Worm (Caenorhabditis elegans) whole organism, L4 larva: Measurements from ENCODE around the gene fbn-1.

Experiments used
- F37D6.2 ChIP-seq: sonication (generic microtip); optimal IDR thresholded peaks from 2 replicates; lab custom pipeline; 2016; ENCODE audit warnings: mild to moderate bottlenecking, missing genetic modification characterization, missing compliant biosample characterization
- T26A8.4 ChIP-seq: fragments of 200-800 bp; sonication (Bioruptor generic); IDR thresholded peaks from 2 replicates; pipeline ENCODE4 v1.3.6; 2022; ENCODE audit warnings: missing genetic modification characterization, missing compliant biosample characterization
- Y48G9A.11 ChIP-seq: fragments of 200-800 bp; sonication (Bioruptor generic); IDR thresholded peaks from 2 replicates; pipeline ENCODE4 v1.3.6; 2022; ENCODE audit warnings: missing genetic modification reagents, missing genetic modification characterization, missing compliant biosample characterization
- Y5F2A.4 ChIP-seq: fragments of 200-800 bp; sonication (Bioruptor generic); optimal IDR thresholded peaks from 2 replicates; lab custom pipeline; 2018; ENCODE audit warnings: mild to moderate bottlenecking, missing genetic modification characterization, missing compliant biosample characterization
- aha-1 ChIP-seq: fragments of 150-350 bp; peaks from one replicate; lab custom pipeline; 2014; ENCODE audit warnings: missing biosample characterization, missing genetic modification characterization
- ama-1 ChIP-seq: fragments of 150-350 bp; optimal IDR thresholded peaks from 2 replicates; lab custom pipeline; 2014; ENCODE audit warnings: inconsistent platforms, mixed read lengths
- arid-1 ChIP-seq: fragments of 200-800 bp; sonication (Bioruptor generic); conservative IDR thresholded peaks from 2 replicates; pipeline ENCODE4 v1.3.6; 2022; ENCODE audit warnings: missing genetic modification reagents, missing genetic modification characterization, missing compliant biosample characterization
- attf-4 ChIP-seq: sonication (generic microtip); optimal IDR thresholded peaks from 3 replicates; lab custom pipeline; 2017; ENCODE audit warnings: missing biosample characterization, missing genetic modification characterization
- ceh-20 ChIP-seq: fragments of 200-800 bp; sonication (Bioruptor generic); IDR thresholded peaks from 2 replicates; pipeline ENCODE4 v1.3.6; 2022; ENCODE audit warnings: missing genetic modification reagents, missing genetic modification characterization, missing compliant biosample characterization
- ceh-32 ChIP-seq: sonication (generic microtip); optimal IDR thresholded peaks from 2 replicates; lab custom pipeline; 2016; ENCODE audit warnings: mild to moderate bottlenecking, missing genetic modification characterization, missing compliant biosample characterization; ENCODE audit not compliant: poor library complexity
- ceh-62 ChIP-seq: sonication (generic microtip); optimal IDR thresholded peaks from 2 replicates; lab custom pipeline; 2017; ENCODE audit warnings: missing biosample characterization, missing genetic modification characterization
- ces-1 ChIP-seq: fragments of 150-350 bp; sonication (generic microtip); optimal IDR thresholded peaks from 4 replicates; lab custom pipeline; 2014; ENCODE audit warnings: missing biosample characterization, missing genetic modification reagents, missing genetic modification characterization
- cey-2 ChIP-seq: sonication (generic microtip); optimal IDR thresholded peaks from 3 replicates; lab custom pipeline; 2017; ENCODE audit warnings: missing genetic modification characterization, mild to moderate bottlenecking, missing compliant biosample characterization, antibody characterized with exemption, borderline replicate concordance; ENCODE audit not compliant: insufficient read depth
- ctbp-1 ChIP-seq: fragments of 200-800 bp; sonication (Bioruptor generic); IDR thresholded peaks from 2 replicates; pipeline ENCODE4 v1.3.6; 2022; ENCODE audit warnings: missing genetic modification reagents, missing genetic modification characterization, missing compliant biosample characterization
- daf-16 ChIP-seq, 3 experiments: sonication (generic microtip); optimal IDR thresholded peaks; 2 replicates each; lab custom pipeline; 2016 to 2017; ENCODE audit warnings: missing genetic modification characterization in 3 of 3, missing genetic modification reagents in 3 of 3, mild to moderate bottlenecking in 2 of 3, missing compliant biosample characterization in 2 of 3, missing biosample characterization in 1 of 3, moderate library complexity in 1 of 3
- dmd-9 ChIP-seq: fragments of 200-800 bp; sonication (Bioruptor generic); IDR thresholded peaks from 2 replicates; pipeline ENCODE4 v1.3.6; 2022; ENCODE audit warnings: missing genetic modification reagents, missing genetic modification characterization, missing compliant biosample characterization
- egl-43 ChIP-seq: fragments of 200-800 bp; sonication (Bioruptor generic); IDR thresholded peaks from 2 replicates; pipeline ENCODE4 v1.3.6; 2022; ENCODE audit warnings: missing genetic modification reagents, missing genetic modification characterization, missing compliant biosample characterization
- fkh-10 ChIP-seq: fragments of 150-350 bp; optimal IDR thresholded peaks from 2 replicates; lab custom pipeline; 2014; ENCODE audit warnings: missing biosample characterization, missing genetic modification reagents, missing genetic modification characterization
- hif-1 ChIP-seq, 2 experiments: sonication (generic microtip); optimal IDR thresholded peaks; 2 replicates each; lab custom pipeline; 2016 to 2017; ENCODE audit warnings: missing compliant biosample characterization in 2 of 2, missing genetic modification characterization in 2 of 2, missing genetic modification reagents in 2 of 2, missing genotype in 2 of 2, mild to moderate bottlenecking in 1 of 2
- hlh-30 ChIP-seq: sonication (generic microtip); optimal IDR thresholded peaks from 2 replicates; lab custom pipeline; 2017; ENCODE audit warnings: antibody characterized with exemption, mild to moderate bottlenecking, missing genetic modification characterization, missing compliant biosample characterization; ENCODE audit not compliant: insufficient read depth
- hmg-1.1 ChIP-seq: fragments of 200-800 bp; sonication (Bioruptor generic); IDR thresholded peaks from 2 replicates; pipeline ENCODE4 v1.3.6; 2022; ENCODE audit warnings: missing genetic modification reagents, missing genetic modification characterization, missing compliant biosample characterization
- lin-13 ChIP-seq: fragments of 150-350 bp; optimal IDR thresholded peaks from 2 replicates; lab custom pipeline; 2014; ENCODE audit warnings: missing biosample characterization, missing genetic modification reagents, missing genetic modification characterization
- lin-15B ChIP-seq: fragments of 150-350 bp; sonication (generic microtip); optimal IDR thresholded peaks from 3 replicates; lab custom pipeline; 2014; ENCODE audit warnings: missing biosample characterization, missing genetic modification characterization
- lin-29 ChIP-seq: fragments of 200-800 bp; sonication (Bioruptor generic); IDR thresholded peaks from 2 replicates; pipeline ENCODE4 v1.3.6; 2022; ENCODE audit warnings: missing genetic modification reagents, missing genetic modification characterization, missing compliant biosample characterization
- lin-39 ChIP-seq: fragments of 150-350 bp; optimal IDR thresholded peaks from 2 replicates; lab custom pipeline; 2014; ENCODE audit warnings: missing biosample characterization, missing genetic modification reagents, missing genetic modification characterization
- lsy-2 ChIP-seq, 2 experiments: fragments of 150-350 bp in 1 of 2; sonication (generic microtip) in 1 of 2; optimal IDR thresholded peaks; 2 replicates each; lab custom pipeline; 2014 to 2017; ENCODE audit warnings: missing biosample characterization in 2 of 2, missing genetic modification characterization in 2 of 2
- mdt-29 ChIP-seq: fragments of 200-800 bp; sonication (Bioruptor generic); IDR thresholded peaks from 2 replicates; pipeline ENCODE4 v1.3.6; 2022; ENCODE audit warnings: missing genetic modification reagents, missing genetic modification characterization, missing compliant biosample characterization
- mep-1 ChIP-seq: fragments of 150-350 bp; sonication (generic microtip); optimal IDR thresholded peaks from 3 replicates; lab custom pipeline; 2014; ENCODE audit warnings: missing biosample characterization, missing genetic modification characterization
- mes-2 ChIP-seq: sonication (generic microtip); optimal IDR thresholded peaks from 2 replicates; lab custom pipeline; 2016; ENCODE audit warnings: missing genotype, mild to moderate bottlenecking, missing genetic modification characterization, missing compliant biosample characterization; ENCODE audit not compliant: poor library complexity, severe bottlenecking
- mxl-2 ChIP-seq: fragments of 200-800 bp; sonication (Bioruptor generic); conservative IDR thresholded peaks from 2 replicates; pipeline ENCODE4 v1.3.6; 2022; ENCODE audit warnings: missing genetic modification reagents, missing genetic modification characterization, missing compliant biosample characterization
- mxl-3 ChIP-seq: fragments of 200-800 bp; sonication (Bioruptor generic); optimal IDR thresholded peaks from 2 replicates; lab custom pipeline; 2018; ENCODE audit warnings: mild to moderate bottlenecking, missing genetic modification characterization, missing compliant biosample characterization
- nhr-48 ChIP-seq: sonication (generic microtip); optimal IDR thresholded peaks from 2 replicates; lab custom pipeline; 2016; ENCODE audit warnings: mild to moderate bottlenecking, missing genetic modification characterization, missing compliant biosample characterization
- nhr-76 ChIP-seq: fragments of 150-350 bp; optimal IDR thresholded peaks from 2 replicates; lab custom pipeline; 2014; ENCODE audit warnings: missing biosample characterization, missing genetic modification characterization
- nhr-77 ChIP-seq: fragments of 150-350 bp; optimal IDR thresholded peaks from 2 replicates; lab custom pipeline; 2014; ENCODE audit warnings: missing biosample characterization, missing genetic modification characterization
- sdz-12 ChIP-seq: fragments of 200-800 bp; sonication (Bioruptor generic); optimal IDR thresholded peaks from 2 replicates; lab custom pipeline; 2018; ENCODE audit warnings: mild to moderate bottlenecking, missing genetic modification characterization, missing compliant biosample characterization
- set-16 ChIP-seq: fragments of 200-800 bp; sonication (Bioruptor generic); IDR thresholded peaks from 2 replicates; pipeline ENCODE4 v1.3.6; 2022; ENCODE audit warnings: missing genetic modification reagents, missing genetic modification characterization, missing compliant biosample characterization
- spr-1 ChIP-seq: sonication (generic microtip); optimal IDR thresholded peaks from 2 replicates; lab custom pipeline; 2016; ENCODE audit warnings: mild to moderate bottlenecking, missing genetic modification characterization, missing compliant biosample characterization
- spr-3 ChIP-seq: fragments of 200-800 bp; sonication (Bioruptor generic); optimal IDR thresholded peaks from 2 replicates; lab custom pipeline; 2018; ENCODE audit warnings: mild to moderate bottlenecking, missing genetic modification characterization, missing compliant biosample characterization
- tra-1 ChIP-seq: fragments of 200-800 bp; sonication (Bioruptor generic); IDR thresholded peaks from 2 replicates; pipeline ENCODE4 v1.3.6; 2022; ENCODE audit warnings: missing genetic modification reagents, missing genetic modification characterization, missing compliant biosample characterization
- unc-62 ChIP-seq, 3 experiments: fragments of 150-350 bp in 1 of 3; sonication (generic microtip); optimal IDR thresholded peaks in 2 of 3; peaks in 1 of 3; 1 replicate in 1 of 3; 2 replicates in 2 of 3; lab custom pipeline; 2014 to 2017; ENCODE audit warnings: missing biosample characterization in 3 of 3, missing genetic modification characterization in 3 of 3, missing genetic modification reagents in 3 of 3, missing genotype in 1 of 3
- vab-7 ChIP-seq: fragments of 200-800 bp; sonication (Bioruptor generic); IDR thresholded peaks from 2 replicates; pipeline ENCODE4 v1.3.6; 2022; ENCODE audit warnings: missing genetic modification reagents, missing genetic modification characterization, missing compliant biosample characterization
- zag-1 ChIP-seq: fragments of 150-350 bp; optimal IDR thresholded peaks from 2 replicates; lab custom pipeline; 2014; ENCODE audit warnings: missing biosample characterization, missing genetic modification characterization
- zfp-2 ChIP-seq: sonication (generic microtip); optimal IDR thresholded peaks from 2 replicates; lab custom pipeline; 2016; ENCODE audit warnings: mild to moderate bottlenecking, missing genetic modification characterization, missing compliant biosample characterization
- zfp-3 ChIP-seq: fragments of 200-800 bp; sonication (Bioruptor generic); conservative IDR thresholded peaks from 2 replicates; pipeline ENCODE4 v1.3.6; 2022; ENCODE audit warnings: missing genetic modification reagents, missing genetic modification characterization, missing compliant biosample characterization
- ztf-11 ChIP-seq: fragments of 150-350 bp; optimal IDR thresholded peaks from 2 replicates; lab custom pipeline; 2014; ENCODE audit warnings: missing biosample characterization, missing genetic modification characterization

fbn-1 gene

ce11 chrIII:7642015-7642414 is 16.8 kb downstream of the fbn-1 start (continued):
- TF ChIP-seq zfp-2 (tag; lab: Kevin White, UChicago), result no peak
- no peak for TF ChIP-seq spr-1 (tag; lab: Kevin White, UChicago)
- TF ChIP-seq ceh-62 (tag; lab: Kevin White, UChicago), result no peak
- no peak for TF ChIP-seq Y5F2A.4 (GFP tag; lab: Kevin White, UChicago)
- peak; percentile 82 for TF ChIP-seq vab-7 (GFP tag; lab: Robert Waterston, UW)
- 0 out of 2 replicates have a peak, but pooled peaks have one; percentile 41 for TF ChIP-seq zfp-3 (GFP tag; lab: Robert Waterston, UW)
- TF ChIP-seq mdt-29 (GFP tag; lab: Robert Waterston, UW), result 0 out of 2 replicates have a peak, but pooled peaks have one; percentile 6
- TF ChIP-seq nhr-48 (tag; lab: Kevin White, UChicago), result peak; percentile 59

ce11 chrIII:7643084-7643483 is 17.9 kb downstream of the fbn-1 start, which contains the start of gene upp-1:
Gene upp-1, minus strand, starts transcription at chrIII:7643101.
- no peak for TF ChIP-seq nhr-77 (tag; lab: Kevin White, UChicago)
- peak; percentile 16 to 96 for TF ChIP-seq hif-1 (tag; optimal IDR thresholded peaks at IDR 0.05; lab: Kevin White, UChicago)
- TF ChIP-seq hlh-30 (tag; lab: Kevin White, UChicago), result peak; percentile 57
- TF ChIP-seq lsy-2 (tag; optimal IDR thresholded peaks at IDR 0.05; lab: Kevin White, UChicago), result peak in 1 of 2 experiments; percentile 45
- no peak for TF ChIP-seq ama-1 (lab: Kevin White, UChicago)
- TF ChIP-seq F37D6.2 (tag; lab: Kevin White, UChicago), result no peak
- TF ChIP-seq aha-1 (tag; lab: Kevin White, UChicago), result peak; percentile 100
- TF ChIP-seq mxl-3 (GFP tag; lab: Kevin White, UChicago), result no peak
- TF ChIP-seq tra-1 (GFP tag; lab: Robert Waterston, UW), result no peak
- peak; percentile 49; the same call in 1 of the 2 replicates for TF ChIP-seq ctbp-1 (GFP tag; lab: Robert Waterston, UW)
- TF ChIP-seq fkh-10 (GFP tag; lab: Kevin White, UChicago), result peak; percentile 8
- peak; percentile 20 for TF ChIP-seq ces-1 (GFP tag; lab: Kevin White, UChicago)
- TF ChIP-seq lin-39 (tag; lab: Kevin White, UChicago), result no peak
- TF ChIP-seq ztf-11, result no peak
- TF ChIP-seq sdz-12 (GFP tag; lab: Kevin White, UChicago), result no peak
- TF ChIP-seq mep-1, result no peak
- TF ChIP-seq unc-62 (GFP tag; optimal IDR thresholded peaks at IDR 0.05 in 1 of 2; lab: Kevin White, UChicago), result peak in 1 of 2 experiments; percentile 56
- TF ChIP-seq unc-62 (tag; optimal IDR thresholded peaks at IDR 0.05; lab: Kevin White, UChicago), result no peak
- no peak for TF ChIP-seq attf-4 (tag; lab: Kevin White, UChicago)
- TF ChIP-seq lin-13 (GFP tag; lab: Kevin White, UChicago), result no peak
- TF ChIP-seq dmd-9, result no peak
- no peak for TF ChIP-seq ceh-20
- TF ChIP-seq Y48G9A.11, result no peak
- no peak for TF ChIP-seq nhr-76

- peak; percentile 9 for TF ChIP-seq aha-1 (tag; lab: Kevin White, UChicago)
- no peak for TF ChIP-seq spr-3
- no peak for TF ChIP-seq zag-1
- no peak for TF ChIP-seq T26A8.4
- TF ChIP-seq mes-2 (tag; lab: Kevin White, UChicago), result no peak
- no peak for TF ChIP-seq hmg-1.1
- TF ChIP-seq arid-1 (GFP tag; lab: Robert Waterston, UW), result no peak
- TF ChIP-seq set-16, result no peak
- TF ChIP-seq lin-15B, result no peak
- no peak for TF ChIP-seq egl-43
- no peak for TF ChIP-seq lin-29 (GFP tag; lab: Robert Waterston, UW)
- no peak for TF ChIP-seq ceh-32 (tag; lab: Kevin White, UChicago)
- peak; percentile 65 for TF ChIP-seq nhr-48 (tag; lab: Kevin White, UChicago)
- no peak for TF ChIP-seq unc-62 (GFP tag; optimal IDR thresholded peaks at IDR 0.05 in 1 of 2; lab: Kevin White, UChicago)
- TF ChIP-seq unc-62 (tag; optimal IDR thresholded peaks at IDR 0.05; lab: Kevin White, UChicago), result no peak
- TF ChIP-seq mxl-2 (GFP tag; lab: Robert Waterston, UW), result no peak
- peak in 1 of 2 experiments; percentile 33 for TF ChIP-seq daf-16 (GFP tag; optimal IDR thresholded peaks at IDR 0.05; lab: Kevin White, UChicago)
- peak; percentile 89 for TF ChIP-seq daf-16 (tag; optimal IDR thresholded peaks at IDR 0.05; lab: Kevin White, UChicago)
- TF ChIP-seq cey-2 (tag; lab: Kevin White, UChicago), result no peak
These were observed 18.9 kb downstream of the fbn-1 start for ce11 chrIII:7643902-7644641.
